Fruit fly (Drosophila melanogaster) Kc167 (cell line): Measurements from ENCODE around the gene Trp1.

Source experiments
- Myc ChIP-seq: fragments of >200 bp; optimal IDR thresholded peaks from 2 replicates; lab custom pipeline; 2017; ENCODE audit warnings: missing external identifiers
- h ChIP-seq: fragments of >200 bp; optimal IDR thresholded peaks from 3 replicates; lab custom pipeline; 2018; ENCODE audit warnings: missing external identifiers

- TF ChIP-seq h (lab: Kevin White, UChicago) (no peak), Myc (lab: Kevin White, UChicago) (no peak)
Observed at dm6 chr2L:9966983-9967737, 42.0 kb upstream of the Trp1 start, which contains the start of the genes Dref and RpL13.
